Worm (Caenorhabditis elegans) whole organism, L2 larva: Measurements from ENCODE around the gene ddl-2.

Experiments
- C34F6.9 ChIP-seq: fragments of 150-350 bp; optimal IDR thresholded peaks from 2 replicates; lab custom pipeline; 2014; ENCODE audit warnings: missing biosample characterization, missing genetic modification characterization
- Y55F3AM.14 ChIP-seq: fragments of 200-800 bp; sonication (Bioruptor generic); optimal IDR thresholded peaks from 2 replicates; lab custom pipeline; 2018; ENCODE audit warnings: mild to moderate bottlenecking, missing genetic modification characterization, missing compliant biosample characterization
- ZK546.5 ChIP-seq: sonication (generic microtip); optimal IDR thresholded peaks from 2 replicates; lab custom pipeline; 2017; ENCODE audit warnings: missing biosample characterization, missing genetic modification characterization
- alr-1 ChIP-seq: fragments of 150-350 bp; optimal IDR thresholded peaks from 2 replicates; lab custom pipeline; 2014; ENCODE audit warnings: missing biosample characterization, missing genetic modification characterization
- aly-2 ChIP-seq: fragments of 150-350 bp; optimal IDR thresholded peaks from 2 replicates; lab custom pipeline; 2014; ENCODE audit warnings: missing biosample characterization, missing genetic modification characterization
- ama-1 ChIP-seq: fragments of 150-350 bp; optimal IDR thresholded peaks from 2 replicates; lab custom pipeline; 2018; ENCODE audit warnings: inconsistent platforms
- blmp-1 ChIP-seq: sonication (generic microtip); optimal IDR thresholded peaks from 2 replicates; lab custom pipeline; 2017; ENCODE audit warnings: missing genetic modification characterization, mild to moderate bottlenecking, missing compliant biosample characterization, antibody characterized with exemption, moderate library complexity; ENCODE audit not compliant: insufficient read depth
- elt-1 ChIP-seq: fragments of 150-350 bp; optimal IDR thresholded peaks from 2 replicates; lab custom pipeline; 2014; ENCODE audit warnings: missing biosample characterization, missing genetic modification characterization
- gmeb-1 ChIP-seq: fragments of 150-350 bp; optimal IDR thresholded peaks from 2 replicates; lab custom pipeline; 2014; ENCODE audit warnings: missing biosample characterization, missing genetic modification characterization
- lin-11 ChIP-seq: fragments of 150-350 bp; sonication (generic microtip); optimal IDR thresholded peaks from 2 replicates; lab custom pipeline; 2014; ENCODE audit warnings: missing biosample characterization, missing genetic modification characterization, inconsistent platforms, mixed read lengths
- lin-13 ChIP-seq: fragments of 150-350 bp; optimal IDR thresholded peaks from 2 replicates; lab custom pipeline; 2014; ENCODE audit warnings: missing biosample characterization, missing genetic modification reagents, missing genetic modification characterization
- lsy-2 ChIP-seq, 2 experiments: fragments of 150-350 bp in 1 of 2; sonication (generic microtip) in 1 of 2; optimal IDR thresholded peaks; 2 replicates each; lab custom pipeline; 2014 to 2017; ENCODE audit warnings: missing biosample characterization in 2 of 2, missing genetic modification characterization in 2 of 2
- mbf-1 ChIP-seq: sonication (generic microtip); optimal IDR thresholded peaks from 2 replicates; lab custom pipeline; 2017; ENCODE audit warnings: missing biosample characterization, missing genetic modification characterization
- mdl-1 ChIP-seq, 2 experiments: fragments of 150-350 bp in 1 of 2; sonication (generic microtip) in 1 of 2; optimal IDR thresholded peaks; 2 replicates each; lab custom pipeline; 2017; ENCODE audit warnings: missing biosample characterization in 2 of 2, missing genetic modification characterization in 2 of 2
- nhr-10 ChIP-seq: sonication (generic microtip); optimal IDR thresholded peaks from 2 replicates; lab custom pipeline; 2017; ENCODE audit warnings: missing biosample characterization, missing genetic modification characterization
- nhr-11 ChIP-seq: fragments of 150-350 bp; optimal IDR thresholded peaks from 2 replicates; lab custom pipeline; 2014; ENCODE audit warnings: missing biosample characterization, missing genetic modification characterization
- nhr-12 ChIP-seq: fragments of 150-350 bp; optimal IDR thresholded peaks from 2 replicates; lab custom pipeline; 2014; ENCODE audit warnings: missing biosample characterization, missing genetic modification characterization
- nhr-129 ChIP-seq: fragments of 150-350 bp; optimal IDR thresholded peaks from 2 replicates; lab custom pipeline; 2014; ENCODE audit warnings: missing biosample characterization, missing genetic modification characterization
- nhr-21 ChIP-seq: fragments of 150-350 bp; optimal IDR thresholded peaks from 2 replicates; lab custom pipeline; 2014; ENCODE audit warnings: missing biosample characterization, missing genetic modification characterization
- nhr-237 ChIP-seq: fragments of 150-350 bp; optimal IDR thresholded peaks from 2 replicates; lab custom pipeline; 2014; ENCODE audit warnings: missing biosample characterization, missing genetic modification characterization
- nhr-25 ChIP-seq: fragments of 150-350 bp; sonication (generic microtip); optimal IDR thresholded peaks from 3 replicates; lab custom pipeline; 2014; ENCODE audit warnings: missing biosample characterization, missing genetic modification characterization
- nhr-6 ChIP-seq: fragments of 150-350 bp; optimal IDR thresholded peaks from 2 replicates; lab custom pipeline; 2014; ENCODE audit warnings: missing biosample characterization, missing genetic modification characterization
- nhr-77 ChIP-seq: fragments of 150-350 bp; optimal IDR thresholded peaks from 2 replicates; lab custom pipeline; 2014; ENCODE audit warnings: missing biosample characterization, missing genetic modification characterization
- peb-1 ChIP-seq: fragments of 150-350 bp; optimal IDR thresholded peaks from 2 replicates; lab custom pipeline; 2014; ENCODE audit warnings: missing biosample characterization, missing genetic modification characterization
- sem-4 ChIP-seq: fragments of 150-350 bp; optimal IDR thresholded peaks from 2 replicates; lab custom pipeline; 2014; ENCODE audit warnings: missing biosample characterization, missing genetic modification reagents, missing genetic modification characterization
- skn-1 ChIP-seq: sonication (generic microtip); optimal IDR thresholded peaks from 2 replicates; lab custom pipeline; 2017; ENCODE audit warnings: missing biosample characterization, missing genetic modification characterization
- snpc-4 ChIP-seq: fragments of 150-350 bp; optimal IDR thresholded peaks from 2 replicates; lab custom pipeline; 2014; ENCODE audit warnings: missing biosample characterization, missing genetic modification characterization
- unc-55 ChIP-seq: fragments of 150-350 bp; sonication (generic microtip); optimal IDR thresholded peaks from 3 replicates; lab custom pipeline; 2014; ENCODE audit warnings: missing biosample characterization, missing genetic modification reagents, missing genetic modification characterization
- ztf-11 ChIP-seq: sonication (generic microtip); optimal IDR thresholded peaks from 2 replicates; lab custom pipeline; 2017; ENCODE audit warnings: missing biosample characterization, missing genetic modification characterization

Gene ddl-2

DNA sequence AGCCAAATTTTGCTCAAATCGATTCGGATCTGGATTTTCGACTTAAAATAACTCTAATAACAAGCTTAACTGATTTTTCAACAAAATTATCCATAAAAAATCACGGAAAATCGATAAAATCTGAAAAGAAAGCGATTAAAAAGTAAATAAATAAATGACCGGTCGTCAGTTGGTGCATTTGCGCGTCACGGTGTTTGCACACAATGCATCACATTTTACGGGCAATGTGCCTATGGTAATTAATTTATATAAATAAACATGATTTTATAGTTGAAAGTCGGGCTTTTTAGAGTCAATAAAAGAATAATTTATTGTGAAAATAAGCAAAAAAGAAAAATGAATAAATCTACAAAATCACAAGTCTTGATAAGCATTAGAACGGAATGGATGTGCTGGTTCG lies 52.7 kb downstream of the ddl-2 start (continued):
- TF ChIP-seq mdl-1 (tag; optimal IDR thresholded peaks at IDR 0.05; lab: Kevin White, UChicago) (no peak), unc-55 (GFP tag; lab: Kevin White, UChicago) (peak; percentile 23), nhr-11 (tag; lab: Kevin White, UChicago) (no peak), gmeb-1 (tag; lab: Kevin White, UChicago) (peak; percentile 39), nhr-237 (tag; lab: Kevin White, UChicago) (no peak), nhr-21 (tag; lab: Kevin White, UChicago) (no peak), alr-1 (tag; lab: Kevin White, UChicago) (no peak), nhr-12 (no peak), lsy-2 (tag; optimal IDR thresholded peaks at IDR 0.05; lab: Kevin White, UChicago) (peak; percentile 29 to 72), nhr-77 (tag; lab: Kevin White, UChicago) (no peak), snpc-4 (tag; lab: Kevin White, UChicago) (no peak), aly-2 (tag; lab: Kevin White, UChicago) (no peak), mbf-1 (no peak), nhr-6 (no peak), peb-1 (tag; lab: Kevin White, UChicago) (no peak), nhr-129 (tag; lab: Kevin White, UChicago) (no peak), ZK546.5 (tag; lab: Kevin White, UChicago) (no peak), sem-4 (tag; lab: Kevin White, UChicago) (no peak), lin-11 (no peak), blmp-1 (tag; lab: Kevin White, UChicago) (no peak)
- TF ChIP-seq, all 48 proteins: peak for 8

DNA sequence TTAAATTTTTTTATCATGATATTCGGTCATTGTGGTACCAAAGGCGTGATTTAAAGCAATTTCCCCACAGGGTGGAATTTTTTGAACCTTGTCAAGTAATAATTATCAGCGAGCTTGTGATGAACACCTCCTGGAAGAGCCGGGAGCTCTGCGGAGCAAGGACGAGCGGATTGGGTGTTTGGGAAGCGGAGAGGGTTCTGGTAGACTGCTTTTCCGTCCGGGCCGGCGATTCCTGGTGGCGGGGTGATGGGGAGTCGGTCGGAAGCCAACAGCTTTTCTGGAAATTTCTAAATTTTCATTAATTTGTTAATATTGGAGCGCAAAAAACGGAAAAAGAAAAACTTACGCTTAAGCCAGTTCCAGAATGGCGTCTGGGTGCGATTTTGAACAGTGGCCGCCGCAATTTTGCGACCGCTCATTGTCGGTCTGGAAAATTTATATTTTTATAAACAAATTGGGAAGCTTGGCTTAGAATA lies 53.2 kb downstream of the ddl-2 start, which contains the start of gene ndua-7:
Gene ndua-7 (minus strand): TSS at position 426 of the 476 bp plus-strand sequence.
- TF ChIP-seq gmeb-1 (tag; lab: Kevin White, UChicago) = no peak
- TF ChIP-seq lsy-2 (tag; optimal IDR thresholded peaks at IDR 0.05; lab: Kevin White, UChicago) = no peak
- TF ChIP-seq nhr-21 (tag; lab: Kevin White, UChicago) = no peak
- no peak for TF ChIP-seq sem-4 (tag; lab: Kevin White, UChicago)
- TF ChIP-seq nhr-10 = no peak
- TF ChIP-seq nhr-237 (tag; lab: Kevin White, UChicago) = no peak
- TF ChIP-seq lin-11 = no peak
- no peak for TF ChIP-seq nhr-25 (tag; lab: Kevin White, UChicago)
- TF ChIP-seq nhr-129 (tag; lab: Kevin White, UChicago) = no peak
- TF ChIP-seq C34F6.9 (tag; lab: Kevin White, UChicago) = no peak
- no peak for TF ChIP-seq skn-1 (tag; lab: Kevin White, UChicago)
- TF ChIP-seq Y55F3AM.14 (GFP tag; lab: Kevin White, UChicago) = no peak
- no peak for TF ChIP-seq ama-1 (lab: Kevin White, UChicago)
- no peak for TF ChIP-seq ZK546.5 (tag; lab: Kevin White, UChicago)

DNA sequence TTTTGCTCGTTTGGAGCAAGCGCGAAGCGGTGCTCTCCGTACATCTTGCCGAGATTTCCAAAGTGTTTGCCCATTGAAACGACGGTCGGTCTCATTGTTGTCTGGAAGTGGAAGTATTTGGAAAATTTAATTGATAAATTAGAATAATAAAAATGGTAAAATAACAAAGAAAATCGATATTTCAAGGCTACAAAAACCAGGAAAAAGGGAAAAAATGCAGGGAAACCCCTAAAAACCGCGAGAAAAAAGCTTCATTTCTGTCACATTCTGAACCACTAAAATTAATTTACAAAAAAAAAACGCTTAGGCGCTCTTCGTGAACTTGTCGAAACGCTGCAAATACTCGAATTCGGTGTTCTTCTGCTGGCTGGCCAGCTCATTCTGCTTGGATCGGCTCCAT lies 54.5 kb downstream of the ddl-2 start, which contains the start of gene F45H10.2:
Gene F45H10.2 (minus strand): TSS at position 101 of the 400 bp plus-strand sequence.
- no peak for TF ChIP-seq lin-13
- no peak for TF ChIP-seq ZK546.5 (tag; lab: Kevin White, UChicago)
- TF ChIP-seq peb-1 (tag; lab: Kevin White, UChicago) = no peak
- TF ChIP-seq ztf-11 (tag; lab: Kevin White, UChicago) = no peak
- TF ChIP-seq elt-1 (tag; lab: Kevin White, UChicago) = no peak
